Fruit fly (Drosophila melanogaster) whole organism, wandering third instar larva: ENCODE data around the gene Cont.

ENCODE experiments used
- CG32264 ChIP-seq: fragments of 200-800 bp; sonication (Bioruptor generic); optimal IDR thresholded peaks from 2 replicates; lab custom pipeline; 2016; ENCODE audit warnings: missing biosample characterization, missing genetic modification characterization
- CG9705 ChIP-seq: fragments of 200-800 bp; sonication (Bioruptor generic); optimal IDR thresholded peaks from 2 replicates; lab custom pipeline; 2018; ENCODE audit warnings: missing biosample characterization, mild to moderate bottlenecking, missing genetic modification characterization
- CrebA ChIP-seq: fragments of 200-800 bp; sonication (Bioruptor generic); optimal IDR thresholded peaks from 2 replicates; lab custom pipeline; 2016; ENCODE audit warnings: missing biosample characterization, mild to moderate bottlenecking, missing genetic modification characterization, borderline replicate concordance
- Dfd ChIP-seq: fragments of >200 bp; optimal IDR thresholded peaks from 2 replicates; lab custom pipeline; 2017; ENCODE audit warnings: missing biosample characterization, missing genetic modification characterization
- Dif ChIP-seq: fragments of 200-275, 200-300 bp; sonication (Bioruptor generic); optimal IDR thresholded peaks from 2 replicates; lab custom pipeline; 2018; ENCODE audit warnings: missing biosample characterization, missing genetic modification characterization; ENCODE audit not compliant: partially characterized antibody
- HLH106 ChIP-seq: fragments of 200-800 bp; optimal IDR thresholded peaks from 3 replicates; lab custom pipeline; 2019; ENCODE audit warnings: missing biosample characterization, mild to moderate bottlenecking, missing genetic modification characterization, moderate library complexity
- Hnf4 ChIP-seq: fragments of 200-800 bp; sonication (Bioruptor generic); optimal IDR thresholded peaks from 2 replicates; lab custom pipeline; 2016; ENCODE audit warnings: missing biosample characterization, mild to moderate bottlenecking, missing genetic modification characterization
- Hr78 ChIP-seq: fragments of >200 bp; optimal IDR thresholded peaks from 2 replicates; lab custom pipeline; 2017; ENCODE audit warnings: missing biosample characterization, missing genetic modification characterization
- Jra ChIP-seq: sonication (Bioruptor generic); optimal IDR thresholded peaks from 2 replicates; lab custom pipeline; 2016; ENCODE audit warnings: missing biosample characterization, missing genetic modification characterization
- Mio ChIP-seq: sonication (Bioruptor generic); optimal IDR thresholded peaks from 2 replicates; lab custom pipeline; 2016; ENCODE audit warnings: missing biosample characterization, missing genetic modification characterization
- Myc ChIP-seq: fragments of >200 bp; optimal IDR thresholded peaks from 2 replicates; lab custom pipeline; 2017
- N ChIP-seq: fragments of >200 bp; optimal IDR thresholded peaks from 2 replicates; lab custom pipeline; 2018; ENCODE audit warnings: missing biosample characterization, missing external identifiers, missing genetic modification characterization
- OdsH ChIP-seq: fragments of 200-800 bp; sonication (Bioruptor generic); optimal IDR thresholded peaks from 2 replicates; lab custom pipeline; 2016; ENCODE audit warnings: missing biosample characterization, mild to moderate bottlenecking, missing genetic modification characterization
- Rel ChIP-seq, 2 experiments: fragments of 200-800 bp; sonication (Bioruptor generic) in 1 of 2; optimal IDR thresholded peaks; 2 replicates in 1 of 2; 3 replicates in 1 of 2; lab custom pipeline; 2016 to 2019; ENCODE audit warnings: mild to moderate bottlenecking in 2 of 2, missing biosample characterization in 2 of 2, missing genetic modification characterization in 2 of 2, moderate library complexity in 1 of 2
- Sp1 ChIP-seq: fragments of 200-800 bp; sonication (Bioruptor generic); optimal IDR thresholded peaks from 3 replicates; lab custom pipeline; 2019; ENCODE audit warnings: missing biosample characterization, mild to moderate bottlenecking, missing genetic modification characterization, moderate library complexity
- Vsx2 ChIP-seq: fragments of 200-300, 225-300 bp; sonication (Bioruptor generic); optimal IDR thresholded peaks from 2 replicates; lab custom pipeline; 2018; ENCODE audit warnings: missing biosample characterization, missing genetic modification characterization; ENCODE audit not compliant: partially characterized antibody
- br ChIP-seq: fragments of 200-800 bp; sonication (Bioruptor generic); optimal IDR thresholded peaks from 2 replicates; lab custom pipeline; 2016; ENCODE audit warnings: missing biosample characterization, missing genetic modification characterization
- brk ChIP-seq: fragments of 200-800 bp; sonication (Bioruptor generic); optimal IDR thresholded peaks from 2 replicates; lab custom pipeline; 2016; ENCODE audit warnings: missing biosample characterization, mild to moderate bottlenecking, missing genetic modification characterization
- dl ChIP-seq, 2 experiments: fragments of 175-275, 200-275 bp in 1 of 2; fragments of 200-275 bp in 1 of 2; sonication (Bioruptor generic); optimal IDR thresholded peaks; lab custom pipeline; 2018; ENCODE audit warnings: mild to moderate bottlenecking in 2 of 2, missing biosample characterization in 2 of 2, missing genetic modification characterization in 2 of 2, moderate library complexity in 2 of 2; ENCODE audit not compliant: partially characterized antibody in 2 of 2, insufficient read depth in 1 of 2
- dmrt93B ChIP-seq: fragments of 200-800 bp; sonication (Bioruptor generic); optimal IDR thresholded peaks from 2 replicates; lab custom pipeline; 2018; ENCODE audit warnings: missing biosample characterization, mild to moderate bottlenecking, missing genetic modification characterization
- ey ChIP-seq: fragments of 200-800 bp; sonication (Bioruptor generic); optimal IDR thresholded peaks from 2 replicates; lab custom pipeline; 2016; ENCODE audit warnings: missing biosample characterization, missing genetic modification characterization
- fru ChIP-seq: fragments of 200-800 bp; sonication (Bioruptor generic); optimal IDR thresholded peaks from 3 replicates; lab custom pipeline; 2016; ENCODE audit warnings: missing biosample characterization, mild to moderate bottlenecking, missing genetic modification characterization
- h ChIP-seq: fragments of 200-800 bp; sonication (Bioruptor generic); optimal IDR thresholded peaks from 3 replicates; lab custom pipeline; 2016; ENCODE audit warnings: missing biosample characterization, mild to moderate bottlenecking, missing genetic modification characterization
- lola ChIP-seq: fragments of >200 bp; optimal IDR thresholded peaks from 2 replicates; lab custom pipeline; 2017; ENCODE audit warnings: missing biosample characterization, missing genetic modification characterization
- pan ChIP-seq: fragments of >200 bp; optimal IDR thresholded peaks from 2 replicates; lab custom pipeline; 2017
- psq ChIP-seq: fragments of 200-800 bp; sonication (Bioruptor generic); optimal IDR thresholded peaks from 3 replicates; lab custom pipeline; 2017; ENCODE audit warnings: missing biosample characterization, mild to moderate bottlenecking, missing genetic modification characterization, moderate library complexity
- rgr ChIP-seq: fragments of 200-800 bp; sonication (Bioruptor generic); optimal IDR thresholded peaks from 3 replicates; lab custom pipeline; 2016; ENCODE audit warnings: missing biosample characterization, mild to moderate bottlenecking, missing genetic modification characterization
- sage ChIP-seq: fragments of 200-800 bp; sonication (Bioruptor generic); optimal IDR thresholded peaks from 2 replicates; lab custom pipeline; 2016; ENCODE audit warnings: missing biosample characterization, mild to moderate bottlenecking, missing genetic modification characterization
- sv ChIP-seq: fragments of 200-800 bp; sonication (Bioruptor generic); optimal IDR thresholded peaks from 3 replicates; lab custom pipeline; 2016; ENCODE audit warnings: missing biosample characterization, missing genetic modification characterization
- tai ChIP-seq: sonication (Bioruptor generic); optimal IDR thresholded peaks from 2 replicates; lab custom pipeline; 2016; ENCODE audit warnings: missing biosample characterization, missing genetic modification characterization
- usp ChIP-seq: fragments of >200 bp; optimal IDR thresholded peaks from 2 replicates; lab custom pipeline; 2017; ENCODE audit warnings: missing biosample characterization, missing genetic modification characterization
- woc ChIP-seq: sonication (Bioruptor generic); optimal IDR thresholded peaks from 2 replicates; lab custom pipeline; 2016; ENCODE audit warnings: missing biosample characterization, mild to moderate bottlenecking, missing genetic modification characterization

The Cont gene

dm6 chr3R:4340174-4340573 lies 40.9 kb upstream of the Cont start:
- TF ChIP-seq pan (lab: Kevin White, UChicago) (no peak), Vsx2 (GFP tag; lab: Kevin White, UChicago) (no peak), HLH106 (tag; lab: Kevin White, UChicago) (no peak), br (GFP tag; lab: Kevin White, UChicago) (no peak), Mio (GFP tag; lab: Kevin White, UChicago) (no peak), dmrt93B (no peak), usp (no peak), tai (GFP tag; lab: Kevin White, UChicago) (no peak), psq (no peak), h (GFP tag; lab: Kevin White, UChicago) (no peak), sv (GFP tag; lab: Kevin White, UChicago) (no peak), woc (no peak), dl (GFP tag; optimal IDR thresholded peaks at IDR 0.05; lab: Kevin White, UChicago; ENCODE audit: insufficient read depth in 1 of 2, partially characterized antibody in 2 of 2) (no peak), Sp1 (GFP tag; lab: Kevin White, UChicago) (no peak)

dm6 chr3R:4341177-4341576 lies 39.9 kb upstream of the Cont start:
- TF ChIP-seq CrebA (GFP tag; lab: Kevin White, UChicago) (no peak), rgr (GFP tag; lab: Kevin White, UChicago) (no peak), OdsH (GFP tag; lab: Kevin White, UChicago) (no peak), sage (no peak), brk (no peak), br (GFP tag; lab: Kevin White, UChicago) (no peak), Dif (GFP tag; lab: Kevin White, UChicago) (no peak), sv (GFP tag; lab: Kevin White, UChicago) (no peak), Mio (GFP tag; lab: Kevin White, UChicago) (no peak), woc (no peak), N (GFP tag; lab: Kevin White, UChicago) (no peak), psq (no peak), fru (GFP tag; lab: Kevin White, UChicago) (no peak), usp (no peak), Rel (GFP tag; optimal IDR thresholded peaks at IDR 0.05; lab: Kevin White, UChicago) (no peak), Rel (tag; optimal IDR thresholded peaks at IDR 0.05; lab: Kevin White, UChicago) (no peak), Sp1 (GFP tag; lab: Kevin White, UChicago) (no peak), CG32264 (GFP tag; lab: Kevin White, UChicago) (no peak)

dm6 chr3R:4346636-4347035 lies 34.5 kb upstream of the Cont start, which contains the start of gene hkb:
Gene hkb, minus strand, starts transcription at chr3R:4346646.
- TF ChIP-seq Dfd (GFP tag; lab: Kevin White, UChicago) (peak; percentile 2), woc (no peak)
- TF ChIP-seq, all 38 proteins: peak for 1

dm6 chr3R:4348197-4348814 lies 32.8 kb upstream of the Cont start:
- TF ChIP-seq Hnf4 (GFP tag; lab: Kevin White, UChicago) = no peak
- TF ChIP-seq psq = no peak
- no peak for TF ChIP-seq dmrt93B
- TF ChIP-seq Mio (GFP tag; lab: Kevin White, UChicago) = no peak
- no peak for TF ChIP-seq tai (GFP tag; lab: Kevin White, UChicago)
- TF ChIP-seq CG9705 (GFP tag; lab: Kevin White, UChicago) = no peak
- no peak for TF ChIP-seq CG32264 (GFP tag; lab: Kevin White, UChicago)
- TF ChIP-seq Sp1 (GFP tag; lab: Kevin White, UChicago) = no peak
- no peak for TF ChIP-seq h (GFP tag; lab: Kevin White, UChicago)
- no peak for TF ChIP-seq woc
- no peak for TF ChIP-seq lola (GFP tag; lab: Kevin White, UChicago)

dm6 chr3R:4350199-4350598 lies 30.9 kb upstream of the Cont start:
- TF ChIP-seq fru (GFP tag; lab: Kevin White, UChicago) (no peak), br (GFP tag; lab: Kevin White, UChicago) (no peak), Dfd (GFP tag; lab: Kevin White, UChicago) (no peak), Rel (GFP tag; optimal IDR thresholded peaks at IDR 0.05; lab: Kevin White, UChicago) (no peak), Rel (tag; optimal IDR thresholded peaks at IDR 0.05; lab: Kevin White, UChicago) (no peak), Jra (no peak), CrebA (GFP tag; lab: Kevin White, UChicago) (no peak), Hr78 (no peak), CG9705 (GFP tag; lab: Kevin White, UChicago) (no peak), ey (GFP tag; lab: Kevin White, UChicago) (no peak), sv (GFP tag; lab: Kevin White, UChicago) (no peak), Hnf4 (GFP tag; lab: Kevin White, UChicago) (no peak), h (GFP tag; lab: Kevin White, UChicago) (no peak), Myc (lab: Kevin White, UChicago) (no peak), brk (no peak)
